Worm (Caenorhabditis elegans) whole organism, L4 larva: ENCODE data around the gene T14G8.2.

Experiments used
- D1046.2 ChIP-seq: fragments of 200-800 bp; sonication (Bioruptor generic); IDR thresholded peaks from 2 replicates; pipeline ENCODE4 v1.3.6; 2022; ENCODE audit warnings: missing genetic modification characterization, missing compliant biosample characterization
- F26F4.8 ChIP-seq: fragments of 200-800 bp; sonication (Bioruptor generic); conservative IDR thresholded peaks from 2 replicates; pipeline ENCODE4 v1.3.6; 2022; ENCODE audit warnings: missing genetic modification characterization, missing compliant biosample characterization
- F37D6.2 ChIP-seq: sonication (generic microtip); optimal IDR thresholded peaks from 2 replicates; lab custom pipeline; 2016; ENCODE audit warnings: mild to moderate bottlenecking, missing genetic modification characterization, missing compliant biosample characterization
- F44E2.7 ChIP-seq: fragments of 200-800 bp; sonication (Bioruptor generic); IDR thresholded peaks from 2 replicates; pipeline ENCODE4 v2.1.2; 2022; ENCODE audit warnings: missing genetic modification characterization, missing compliant biosample characterization
- T20F7.1 ChIP-seq: fragments of 200-800 bp; sonication (Bioruptor generic); optimal IDR thresholded peaks from 2 replicates; lab custom pipeline; 2018; ENCODE audit warnings: mild to moderate bottlenecking, missing genetic modification characterization, missing compliant biosample characterization
- T26A8.4 ChIP-seq: fragments of 200-800 bp; sonication (Bioruptor generic); IDR thresholded peaks from 2 replicates; pipeline ENCODE4 v1.3.6; 2022; ENCODE audit warnings: missing genetic modification characterization, missing compliant biosample characterization
- Y105C5A.15 ChIP-seq: fragments of 200-800 bp; sonication (Bioruptor generic); IDR thresholded peaks from 2 replicates; pipeline ENCODE4 v1.3.6; 2022; ENCODE audit warnings: missing genetic modification characterization, missing compliant biosample characterization
- Y48G9A.11 ChIP-seq: fragments of 200-800 bp; sonication (Bioruptor generic); IDR thresholded peaks from 2 replicates; pipeline ENCODE4 v1.3.6; 2022; ENCODE audit warnings: missing genetic modification reagents, missing genetic modification characterization, missing compliant biosample characterization
- Y5F2A.4 ChIP-seq: fragments of 200-800 bp; sonication (Bioruptor generic); optimal IDR thresholded peaks from 2 replicates; lab custom pipeline; 2018; ENCODE audit warnings: mild to moderate bottlenecking, missing genetic modification characterization, missing compliant biosample characterization
- aha-1 ChIP-seq: fragments of 150-350 bp; peaks from one replicate; lab custom pipeline; 2014; ENCODE audit warnings: missing biosample characterization, missing genetic modification characterization
- aly-2 ChIP-seq: sonication (generic microtip); optimal IDR thresholded peaks from 2 replicates; lab custom pipeline; 2018; ENCODE audit warnings: missing biosample characterization, missing genetic modification characterization
- ama-1 ChIP-seq: fragments of 150-350 bp; optimal IDR thresholded peaks from 2 replicates; lab custom pipeline; 2014; ENCODE audit warnings: inconsistent platforms, mixed read lengths
- ceh-28 ChIP-seq: fragments of 150-350 bp; optimal IDR thresholded peaks from 2 replicates; lab custom pipeline; 2014; ENCODE audit warnings: missing biosample characterization, missing genetic modification reagents, missing genetic modification characterization
- cey-2 ChIP-seq: sonication (generic microtip); optimal IDR thresholded peaks from 3 replicates; lab custom pipeline; 2017; ENCODE audit warnings: missing genetic modification characterization, mild to moderate bottlenecking, missing compliant biosample characterization, antibody characterized with exemption, borderline replicate concordance; ENCODE audit not compliant: insufficient read depth
- ctbp-1 ChIP-seq: fragments of 200-800 bp; sonication (Bioruptor generic); IDR thresholded peaks from 2 replicates; pipeline ENCODE4 v1.3.6; 2022; ENCODE audit warnings: missing genetic modification reagents, missing genetic modification characterization, missing compliant biosample characterization
- daf-12 ChIP-seq: fragments of 150-350 bp; optimal IDR thresholded peaks from 2 replicates; lab custom pipeline; 2014; ENCODE audit warnings: missing biosample characterization, missing genetic modification reagents, missing genetic modification characterization
- daf-8 ChIP-seq: fragments of 200-800 bp; sonication (Bioruptor generic); IDR thresholded peaks from 2 replicates; pipeline ENCODE4 v1.3.6; 2022; ENCODE audit warnings: missing genetic modification characterization, missing compliant biosample characterization
- dmd-9 ChIP-seq: fragments of 200-800 bp; sonication (Bioruptor generic); IDR thresholded peaks from 2 replicates; pipeline ENCODE4 v1.3.6; 2022; ENCODE audit warnings: missing genetic modification reagents, missing genetic modification characterization, missing compliant biosample characterization
- duxl-1 ChIP-seq: sonication (generic microtip); optimal IDR thresholded peaks from 2 replicates; lab custom pipeline; 2016; ENCODE audit warnings: mild to moderate bottlenecking, missing genetic modification characterization, moderate library complexity, missing compliant biosample characterization; ENCODE audit not compliant: poor library complexity
- dve-1 ChIP-seq: sonication (generic microtip); optimal IDR thresholded peaks from 2 replicates; lab custom pipeline; 2017; ENCODE audit warnings: antibody characterized with exemption, mild to moderate bottlenecking, missing genetic modification characterization, missing compliant biosample characterization; ENCODE audit not compliant: insufficient read depth
- fkh-10 ChIP-seq: fragments of 150-350 bp; optimal IDR thresholded peaks from 2 replicates; lab custom pipeline; 2014; ENCODE audit warnings: missing biosample characterization, missing genetic modification reagents, missing genetic modification characterization
- gei-8 ChIP-seq: fragments of 200-800 bp; sonication (Bioruptor generic); optimal IDR thresholded peaks from 2 replicates; lab custom pipeline; 2018; ENCODE audit warnings: mild to moderate bottlenecking, missing genetic modification characterization, missing compliant biosample characterization
- hmg-1.1 ChIP-seq: fragments of 200-800 bp; sonication (Bioruptor generic); IDR thresholded peaks from 2 replicates; pipeline ENCODE4 v1.3.6; 2022; ENCODE audit warnings: missing genetic modification reagents, missing genetic modification characterization, missing compliant biosample characterization
- jun-1 ChIP-seq: fragments of 150-350 bp; optimal IDR thresholded peaks from 2 replicates; lab custom pipeline; 2014; ENCODE audit warnings: missing biosample characterization, missing genetic modification reagents, missing genetic modification characterization
- lim-7 ChIP-seq: fragments of 200-800 bp; sonication (Bioruptor generic); IDR thresholded peaks from 2 replicates; pipeline ENCODE4 v1.3.6; 2022; ENCODE audit warnings: missing genetic modification characterization, missing compliant biosample characterization
- lin-1 ChIP-seq: fragments of 200-800 bp; sonication (Bioruptor generic); IDR thresholded peaks from 2 replicates; pipeline ENCODE4 v1.3.6; 2022; ENCODE audit warnings: missing genetic modification reagents, missing genetic modification characterization, missing compliant biosample characterization
- lin-13 ChIP-seq: fragments of 150-350 bp; optimal IDR thresholded peaks from 2 replicates; lab custom pipeline; 2014; ENCODE audit warnings: missing biosample characterization, missing genetic modification reagents, missing genetic modification characterization
- lir-3 ChIP-seq: sonication (generic microtip); optimal IDR thresholded peaks from 2 replicates; lab custom pipeline; 2016; ENCODE audit warnings: mild to moderate bottlenecking, missing genetic modification characterization, missing compliant biosample characterization
- lsy-2 ChIP-seq, 2 experiments: fragments of 150-350 bp in 1 of 2; sonication (generic microtip) in 1 of 2; optimal IDR thresholded peaks; 2 replicates each; lab custom pipeline; 2014 to 2017; ENCODE audit warnings: missing biosample characterization in 2 of 2, missing genetic modification characterization in 2 of 2
- mxl-2 ChIP-seq: fragments of 200-800 bp; sonication (Bioruptor generic); conservative IDR thresholded peaks from 2 replicates; pipeline ENCODE4 v1.3.6; 2022; ENCODE audit warnings: missing genetic modification reagents, missing genetic modification characterization, missing compliant biosample characterization
- nhr-102 ChIP-seq: sonication (generic microtip); optimal IDR thresholded peaks from 2 replicates; lab custom pipeline; 2016; ENCODE audit warnings: mild to moderate bottlenecking, missing genetic modification characterization, moderate library complexity, missing compliant biosample characterization
- nhr-11 ChIP-seq: fragments of 150-350 bp; optimal IDR thresholded peaks from 2 replicates; lab custom pipeline; 2014; ENCODE audit warnings: missing biosample characterization, missing genetic modification characterization
- nhr-111 ChIP-seq: fragments of 200-800 bp; sonication (Bioruptor generic); optimal IDR thresholded peaks from 2 replicates; lab custom pipeline; 2018; ENCODE audit warnings: mild to moderate bottlenecking, missing genetic modification characterization, missing compliant biosample characterization
- nhr-41 ChIP-seq: fragments of 200-800 bp; sonication (Bioruptor generic); IDR thresholded peaks from 2 replicates; pipeline ENCODE4 v1.3.6; 2022; ENCODE audit warnings: missing genetic modification reagents, missing genetic modification characterization, missing compliant biosample characterization
- nhr-48 ChIP-seq: sonication (generic microtip); optimal IDR thresholded peaks from 2 replicates; lab custom pipeline; 2016; ENCODE audit warnings: mild to moderate bottlenecking, missing genetic modification characterization, missing compliant biosample characterization
- nhr-6 ChIP-seq: fragments of 150-350 bp; optimal IDR thresholded peaks from 2 replicates; lab custom pipeline; 2014; ENCODE audit warnings: missing biosample characterization, missing genetic modification characterization
- nhr-76 ChIP-seq: fragments of 150-350 bp; optimal IDR thresholded peaks from 2 replicates; lab custom pipeline; 2014; ENCODE audit warnings: missing biosample characterization, missing genetic modification characterization
- nhr-77 ChIP-seq: fragments of 150-350 bp; optimal IDR thresholded peaks from 2 replicates; lab custom pipeline; 2014; ENCODE audit warnings: missing biosample characterization, missing genetic modification characterization
- pha-4 ChIP-seq, 2 experiments: fragments of 150-350 bp in 1 of 2; fragments of 200-800 bp in 1 of 2; sonication (Bioruptor generic) in 1 of 2; IDR thresholded peaks in 1 of 2; optimal IDR thresholded peaks in 1 of 2; 2 replicates each; pipeline versions ENCODE4 v1.3.6 to Lab custom; 2014 to 2022; ENCODE audit warnings: missing genetic modification characterization in 2 of 2, missing genetic modification reagents in 2 of 2, missing biosample characterization in 1 of 2, missing compliant biosample characterization in 1 of 2
- pqm-1 ChIP-seq: sonication (generic microtip); optimal IDR thresholded peaks from 2 replicates; lab custom pipeline; 2017; ENCODE audit warnings: missing biosample characterization, missing genetic modification characterization
- saeg-2 ChIP-seq: fragments of 200-800 bp; sonication (Bioruptor generic); IDR thresholded peaks from 2 replicates; pipeline ENCODE4 v1.3.6; 2022; ENCODE audit warnings: missing genetic modification reagents, missing genetic modification characterization, missing compliant biosample characterization
- sdz-12 ChIP-seq: fragments of 200-800 bp; sonication (Bioruptor generic); optimal IDR thresholded peaks from 2 replicates; lab custom pipeline; 2018; ENCODE audit warnings: mild to moderate bottlenecking, missing genetic modification characterization, missing compliant biosample characterization
- set-16 ChIP-seq: fragments of 200-800 bp; sonication (Bioruptor generic); IDR thresholded peaks from 2 replicates; pipeline ENCODE4 v1.3.6; 2022; ENCODE audit warnings: missing genetic modification reagents, missing genetic modification characterization, missing compliant biosample characterization
- skn-1 ChIP-seq: fragments of 150-350 bp; optimal IDR thresholded peaks from 2 replicates; lab custom pipeline; 2014; ENCODE audit warnings: missing biosample characterization, missing genetic modification characterization
- spr-1 ChIP-seq: sonication (generic microtip); optimal IDR thresholded peaks from 2 replicates; lab custom pipeline; 2016; ENCODE audit warnings: mild to moderate bottlenecking, missing genetic modification characterization, missing compliant biosample characterization
- spr-3 ChIP-seq: fragments of 200-800 bp; sonication (Bioruptor generic); optimal IDR thresholded peaks from 2 replicates; lab custom pipeline; 2018; ENCODE audit warnings: mild to moderate bottlenecking, missing genetic modification characterization, missing compliant biosample characterization
- tra-1 ChIP-seq: fragments of 200-800 bp; sonication (Bioruptor generic); IDR thresholded peaks from 2 replicates; pipeline ENCODE4 v1.3.6; 2022; ENCODE audit warnings: missing genetic modification reagents, missing genetic modification characterization, missing compliant biosample characterization
- unc-39 ChIP-seq: sonication (generic microtip); optimal IDR thresholded peaks from 2 replicates; lab custom pipeline; 2017; ENCODE audit warnings: missing biosample characterization, missing genetic modification characterization
- unc-62 ChIP-seq, 3 experiments: fragments of 150-350 bp in 1 of 3; sonication (generic microtip); optimal IDR thresholded peaks in 2 of 3; peaks in 1 of 3; 1 replicate in 1 of 3; 2 replicates in 2 of 3; lab custom pipeline; 2014 to 2017; ENCODE audit warnings: missing biosample characterization in 3 of 3, missing genetic modification characterization in 3 of 3, missing genetic modification reagents in 3 of 3, missing genotype in 1 of 3
- zip-2 ChIP-seq: fragments of 150-350 bp; optimal IDR thresholded peaks from 2 replicates; lab custom pipeline; 2014; ENCODE audit warnings: missing biosample characterization, missing genetic modification characterization
- ztf-11 ChIP-seq: fragments of 150-350 bp; optimal IDR thresholded peaks from 2 replicates; lab custom pipeline; 2014; ENCODE audit warnings: missing biosample characterization, missing genetic modification characterization

The T14G8.2 gene

DNA sequence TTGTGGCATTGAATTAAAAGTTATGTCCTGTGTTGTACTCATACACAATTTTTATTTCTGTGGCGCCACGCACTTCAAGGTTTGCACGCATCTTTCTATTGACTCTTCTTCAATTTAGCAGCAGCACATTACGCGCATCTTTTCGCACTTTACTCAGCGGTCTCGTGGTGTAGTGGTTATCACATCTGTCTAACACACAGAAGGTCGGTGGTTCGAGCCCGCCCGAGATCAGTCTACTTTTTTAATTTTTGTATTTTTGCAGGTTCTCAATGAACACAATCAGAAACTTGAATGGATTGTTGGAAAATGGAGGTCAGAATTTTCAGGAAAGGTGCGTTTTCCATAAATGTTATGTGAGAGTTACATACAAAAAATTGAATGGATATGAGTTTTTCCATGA lies 14.3 kb upstream of the T14G8.2 start (continued):
- TF ChIP-seq nhr-48 (tag; lab: Kevin White, UChicago) (no peak), nhr-77 (tag; lab: Kevin White, UChicago) (peak; percentile 47), sdz-12 (GFP tag; lab: Kevin White, UChicago) (no peak), dmd-9 (GFP tag; lab: Robert Waterston, UW) (0 out of 2 replicates have a peak, but pooled peaks have one; percentile 24), lsy-2 (tag; optimal IDR thresholded peaks at IDR 0.05; lab: Kevin White, UChicago) (peak in 1 of 2 experiments; percentile 46), nhr-6 (tag; lab: Kevin White, UChicago) (peak; percentile 6), daf-8 (GFP tag; lab: Robert Waterston, UW) (0 out of 2 replicates have a peak, but pooled peaks have one; percentile 41), nhr-102 (tag; lab: Kevin White, UChicago) (peak; percentile 15), gei-8 (GFP tag; lab: Kevin White, UChicago) (no peak), T20F7.1 (no peak), aha-1 (tag; lab: Kevin White, UChicago) (peak; percentile 69), set-16 (GFP tag; lab: Robert Waterston, UW) (no peak), unc-62 (GFP tag; optimal IDR thresholded peaks at IDR 0.05 in 1 of 2; lab: Kevin White, UChicago) (peak in 1 of 2 experiments; percentile 72), unc-62 (tag; optimal IDR thresholded peaks at IDR 0.05; lab: Kevin White, UChicago) (no peak), lim-7 (GFP tag; lab: Robert Waterston, UW) (peak; percentile 89), lir-3 (tag; lab: Kevin White, UChicago) (no peak), ztf-11 (no peak), nhr-41 (GFP tag; lab: Robert Waterston, UW) (0 out of 2 replicates have a peak, but pooled peaks have one; percentile 30), nhr-76 (tag; lab: Kevin White, UChicago) (no peak), daf-12 (no peak), F44E2.7 (GFP tag; lab: Robert Waterston, UW) (no peak), mxl-2 (0 out of 2 replicates have a peak, but pooled peaks have one; percentile 59), nhr-111 (GFP tag; lab: Kevin White, UChicago) (no peak), saeg-2 (no peak), Y105C5A.15 (GFP tag; lab: Robert Waterston, UW) (0 out of 2 replicates have a peak, but pooled peaks have one; percentile 16), zip-2 (tag; lab: Kevin White, UChicago) (no peak), cey-2 (no peak), spr-1 (no peak), hmg-1.1 (GFP tag; lab: Robert Waterston, UW) (peak; percentile 82), jun-1 (tag; lab: Kevin White, UChicago) (peak; percentile 5), Y48G9A.11 (GFP tag; lab: Robert Waterston, UW) (peak; percentile 52; the same call in 1 of the 2 replicates), lin-1 (peak; percentile 58; the same call in 1 of the 2 replicates), duxl-1 (tag; lab: Kevin White, UChicago) (peak; percentile 4), pha-4 (GFP tag; IDR thresholded peaks at IDR 0.05; lab: Robert Waterston, UW) (no peak), pha-4 (tag; optimal IDR thresholded peaks at IDR 0.05; lab: Kevin White, UChicago) (no peak), T26A8.4 (GFP tag; lab: Robert Waterston, UW) (peak; percentile 63), ceh-28 (tag; lab: Kevin White, UChicago) (no peak), F37D6.2 (tag; lab: Kevin White, UChicago) (no peak), unc-39 (no peak), F26F4.8 (no peak), spr-3 (GFP tag; lab: Kevin White, UChicago) (no peak), ama-1 (lab: Kevin White, UChicago) (no peak), tra-1 (GFP tag; lab: Robert Waterston, UW) (peak; percentile 72), dve-1 (tag; lab: Kevin White, UChicago) (peak; percentile 48), pqm-1 (no peak), lin-13 (GFP tag; lab: Kevin White, UChicago) (no peak), D1046.2 (GFP tag; lab: Robert Waterston, UW) (peak; percentile 74), Y5F2A.4 (peak; percentile 28), skn-1 (tag; lab: Kevin White, UChicago) (no peak), fkh-10 (GFP tag; lab: Kevin White, UChicago) (no peak), aly-2 (tag; lab: Kevin White, UChicago) (no peak), nhr-11 (tag; lab: Kevin White, UChicago) (no peak), ctbp-1 (GFP tag; lab: Robert Waterston, UW) (peak; percentile 77)
